Worm (Caenorhabditis elegans): Measurements from ENCODE around the gene Y39H10A.1.

ce11 chrV:3724772-3725171 is 42.2 kb upstream of the Y39H10A.1 start, which contains the start of gene str-30:
- TF ChIP-seq W03F9.2 (tag; optimal IDR thresholded peaks at IDR 0.05) (no peak), him-1 (tag; optimal IDR thresholded peaks at IDR 0.05) (no peak), dao-5 (tag; optimal IDR thresholded peaks at IDR 0.05) (no peak)
